Fruit fly (Drosophila melanogaster) whole organism, embryonic: ENCODE measurements around the gene CG45066.

ENCODE experiments used
- CG10959 ChIP-seq: fragments of 200-800 bp; sonication (Bioruptor generic); IDR thresholded peaks from 2 replicates; pipeline ENCODE4 v1.3.6; 2022; ENCODE audit warnings: missing biosample characterization, missing genetic modification characterization
- CG11456 ChIP-seq: fragments of 200-800 bp; sonication (Bioruptor generic); IDR thresholded peaks from 3 replicates; pipeline ENCODE4 v1.3.6; 2022; ENCODE audit warnings: missing biosample characterization, missing genetic modification characterization
- CG11504 ChIP-seq: fragments of 200-800 bp; sonication (Bioruptor generic); optimal IDR thresholded peaks from 3 replicates; lab custom pipeline; 2019; ENCODE audit warnings: missing biosample characterization, mild to moderate bottlenecking, missing genetic modification characterization, moderate library complexity
- CG12071 ChIP-seq: fragments of 200-800 bp; sonication (Bioruptor generic); optimal IDR thresholded peaks from 3 replicates; lab custom pipeline; 2018; ENCODE audit warnings: missing biosample characterization, mild to moderate bottlenecking, missing genetic modification characterization
- CG12219 ChIP-seq: fragments of 200-800 bp; sonication (Bioruptor generic); optimal IDR thresholded peaks from 3 replicates; lab custom pipeline; 2018; ENCODE audit warnings: missing biosample characterization, mild to moderate bottlenecking, missing genetic modification characterization
- CG14667 ChIP-seq: fragments of 200-800 bp; sonication (Bioruptor generic); IDR thresholded peaks from 2 replicates; pipeline ENCODE4 v1.3.6; 2022; ENCODE audit warnings: missing biosample characterization, missing genetic modification characterization
- CG14710 ChIP-seq: fragments of 200-800 bp; sonication (Bioruptor generic); optimal IDR thresholded peaks from 3 replicates; lab custom pipeline; 2019; ENCODE audit warnings: missing biosample characterization, mild to moderate bottlenecking, missing genetic modification characterization, moderate library complexity
- CG15514 ChIP-seq: fragments of 200-800 bp; sonication (Bioruptor generic); optimal IDR thresholded peaks from 3 replicates; lab custom pipeline; 2017; ENCODE audit warnings: missing biosample characterization, missing genetic modification characterization, mild to moderate bottlenecking, moderate library complexity, missing genetic modification reagents
- CG17359 ChIP-seq: fragments of 200-800 bp; sonication (Bioruptor generic); optimal IDR thresholded peaks from 3 replicates; lab custom pipeline; 2018; ENCODE audit warnings: missing biosample characterization, mild to moderate bottlenecking, missing genetic modification characterization, moderate library complexity
- CG17829 ChIP-seq: fragments of 200-800 bp; optimal IDR thresholded peaks from 2 replicates; lab custom pipeline; 2019; ENCODE audit warnings: missing biosample characterization, mild to moderate bottlenecking, missing genetic modification characterization, moderate library complexity
- CG30431 ChIP-seq: fragments of 200-800 bp; sonication (Bioruptor generic); optimal IDR thresholded peaks from 2 replicates; lab custom pipeline; 2017; ENCODE audit warnings: missing biosample characterization, missing genetic modification characterization
- CG3163 ChIP-seq: fragments of 200-800 bp; sonication (Bioruptor generic); optimal IDR thresholded peaks from 3 replicates; lab custom pipeline; 2016; ENCODE audit warnings: missing biosample characterization, missing genetic modification characterization
- CG32767 ChIP-seq: fragments of 200-800 bp; sonication (Bioruptor generic); IDR thresholded peaks from 2 replicates; pipeline ENCODE4 v1.3.6; 2022; ENCODE audit warnings: missing biosample characterization, missing genetic modification characterization
- CG3847 ChIP-seq: fragments of 200-800 bp; sonication (Bioruptor generic); IDR thresholded peaks from 2 replicates; pipeline ENCODE4 v1.3.6; 2022; ENCODE audit warnings: missing biosample characterization, missing genetic modification characterization
- CG3995 ChIP-seq: fragments of 200-800 bp; sonication (Bioruptor generic); optimal IDR thresholded peaks from 3 replicates; lab custom pipeline; 2016; ENCODE audit warnings: missing biosample characterization, missing genetic modification characterization
- CG4328 ChIP-seq: fragments of 200-800 bp; sonication (Bioruptor generic); optimal IDR thresholded peaks from 3 replicates; lab custom pipeline; 2017; ENCODE audit warnings: missing biosample characterization, missing genetic modification reagents, missing genetic modification characterization
- CG4820 ChIP-seq: fragments of 200-800 bp; sonication (Bioruptor generic); optimal IDR thresholded peaks from 3 replicates; lab custom pipeline; 2016; ENCODE audit warnings: missing biosample characterization, missing genetic modification characterization
- CG5245 ChIP-seq: fragments of 200-800 bp; sonication (Bioruptor generic); optimal IDR thresholded peaks from 3 replicates; lab custom pipeline; 2016; ENCODE audit warnings: missing biosample characterization, missing genetic modification characterization
- CG6254 ChIP-seq: fragments of 200-800 bp; sonication (Bioruptor generic); optimal IDR thresholded peaks from 3 replicates; lab custom pipeline; 2017; ENCODE audit warnings: mild to moderate bottlenecking, missing biosample characterization, missing genetic modification reagents, missing genetic modification characterization
- CG7357 ChIP-seq: fragments of 200-800 bp; sonication (Bioruptor generic); IDR thresholded peaks from 3 replicates; pipeline ENCODE4 v1.3.6; 2022; ENCODE audit warnings: missing biosample characterization, missing genetic modification characterization
- CG7556 ChIP-seq: fragments of 200-800 bp; sonication (Bioruptor generic); optimal IDR thresholded peaks from 2 replicates; lab custom pipeline; 2017; ENCODE audit warnings: missing biosample characterization, mild to moderate bottlenecking, missing genetic modification characterization
- CG8089 ChIP-seq: fragments of 200-800 bp; sonication (Bioruptor generic); optimal IDR thresholded peaks from 3 replicates; lab custom pipeline; 2016; ENCODE audit warnings: missing biosample characterization, missing genetic modification characterization
- CG8290 ChIP-seq, 3 experiments: fragments of 200-800 bp; sonication (Bioruptor generic); optimal IDR thresholded peaks; 2 replicates each; lab custom pipeline; 2016 to 2019; ENCODE audit warnings: missing biosample characterization in 3 of 3, missing genetic modification characterization in 3 of 3, mild to moderate bottlenecking in 2 of 3, moderate library complexity in 1 of 3
- D19A ChIP-seq: fragments of 200-800 bp; optimal IDR thresholded peaks from 3 replicates; lab custom pipeline; 2019; ENCODE audit warnings: missing biosample characterization, mild to moderate bottlenecking, missing genetic modification characterization, moderate library complexity
- Deaf1 ChIP-seq: fragments of 200-800 bp; optimal IDR thresholded peaks from 3 replicates; lab custom pipeline; 2019; ENCODE audit warnings: missing biosample characterization, mild to moderate bottlenecking, missing genetic modification characterization, moderate library complexity
- Fer1 ChIP-seq: fragments of 200-800 bp; sonication (Bioruptor generic); optimal IDR thresholded peaks from 2 replicates; lab custom pipeline; 2017; ENCODE audit warnings: missing biosample characterization, mild to moderate bottlenecking, missing genetic modification characterization
- Hand ChIP-seq: fragments of 200-800 bp; sonication (Bioruptor generic); optimal IDR thresholded peaks from 2 replicates; lab custom pipeline; 2017; ENCODE audit warnings: mild to moderate bottlenecking, missing biosample characterization, missing genetic modification reagents, missing genetic modification characterization
- HmgD ChIP-seq: fragments of 200-800 bp; sonication (Bioruptor generic); optimal IDR thresholded peaks from 3 replicates; lab custom pipeline; 2016; ENCODE audit warnings: missing biosample characterization, missing genetic modification characterization
- Hr51 ChIP-seq, 2 experiments: fragments of 200-800 bp; sonication (Bioruptor generic); optimal IDR thresholded peaks; 2 replicates in 1 of 2; 3 replicates in 1 of 2; lab custom pipeline; 2016 to 2018; ENCODE audit warnings: missing biosample characterization in 2 of 2, missing genetic modification characterization in 2 of 2, mild to moderate bottlenecking in 1 of 2, moderate library complexity in 1 of 2
- Hr78 ChIP-seq, 2 experiments: fragments of 200-800 bp in 1 of 2; fragments of >200 bp in 1 of 2; sonication (Bioruptor generic) in 1 of 2; optimal IDR thresholded peaks; 2 replicates each; lab custom pipeline; 2017 to 2019; ENCODE audit warnings: missing biosample characterization in 2 of 2, missing genetic modification characterization in 2 of 2, mild to moderate bottlenecking in 1 of 2, moderate library complexity in 1 of 2
- Rx ChIP-seq: fragments of 200-800 bp; sonication (Bioruptor generic); IDR thresholded peaks from 2 replicates; pipeline ENCODE4 v1.3.6; 2022; ENCODE audit warnings: missing biosample characterization, missing genetic modification characterization
- Sry-β ChIP-seq: fragments of 200-800 bp; sonication (Bioruptor generic); optimal IDR thresholded peaks from 2 replicates; lab custom pipeline; 2018; ENCODE audit warnings: missing biosample characterization, mild to moderate bottlenecking, missing genetic modification characterization, moderate library complexity
- ase ChIP-seq: fragments of 200-800 bp; sonication (Bioruptor generic); IDR thresholded peaks from 3 replicates; pipeline ENCODE4 v1.3.6; 2022; ENCODE audit warnings: missing biosample characterization, missing genetic modification characterization
- bab2 ChIP-seq: fragments of 200-800 bp; sonication (Bioruptor generic); optimal IDR thresholded peaks from 2 replicates; lab custom pipeline; 2016; ENCODE audit warnings: missing biosample characterization, missing genetic modification characterization
- ci ChIP-seq: fragments of 200-800 bp; sonication (Bioruptor generic); IDR thresholded peaks from 3 replicates; pipeline ENCODE4 v1.3.6; 2022; ENCODE audit warnings: missing biosample characterization, missing genetic modification characterization
- dpn ChIP-seq, 2 experiments: fragments of 200-800 bp; sonication (Bioruptor generic); optimal IDR thresholded peaks; 3 replicates each; lab custom pipeline; 2016; ENCODE audit warnings: missing biosample characterization in 2 of 2, missing genetic modification characterization in 2 of 2
- fd3F ChIP-seq: fragments of 200-800 bp; sonication (Bioruptor generic); optimal IDR thresholded peaks from 2 replicates; lab custom pipeline; 2018; ENCODE audit warnings: missing biosample characterization, mild to moderate bottlenecking, missing genetic modification characterization, moderate library complexity
- gcm2 ChIP-seq: fragments of 200-800 bp; sonication (Bioruptor generic); optimal IDR thresholded peaks from 2 replicates; lab custom pipeline; 2016; ENCODE audit warnings: missing biosample characterization, missing genetic modification characterization
- gsb-n ChIP-seq: fragments of 200-800 bp; sonication (Bioruptor generic); optimal IDR thresholded peaks from 3 replicates; lab custom pipeline; 2018; ENCODE audit warnings: missing biosample characterization, mild to moderate bottlenecking, missing genetic modification characterization
- h ChIP-seq: fragments of >200 bp; optimal IDR thresholded peaks from 2 replicates; lab custom pipeline; 2017
- hth ChIP-seq: fragments of >200 bp; optimal IDR thresholded peaks from 2 replicates; lab custom pipeline; 2017; ENCODE audit warnings: inconsistent platforms
- jigr1 ChIP-seq: fragments of 200-800 bp; sonication (Bioruptor generic); IDR thresholded peaks from 3 replicates; pipeline ENCODE4 v1.3.6; 2022; ENCODE audit warnings: missing biosample characterization, missing genetic modification characterization
- klu ChIP-seq: fragments of 200-800 bp; sonication (Bioruptor generic); IDR thresholded peaks from 2 replicates; pipeline ENCODE4 v1.3.6; 2022; ENCODE audit warnings: missing biosample characterization, missing genetic modification characterization
- peb ChIP-seq: fragments of 200-800 bp; sonication (Bioruptor generic); IDR thresholded peaks from 2 replicates; pipeline ENCODE4 v1.3.6; 2022; ENCODE audit warnings: missing biosample characterization, missing genetic modification characterization
- scrt ChIP-seq: fragments of 200-800 bp; sonication (Bioruptor generic); optimal IDR thresholded peaks from 2 replicates; lab custom pipeline; 2018; ENCODE audit warnings: missing biosample characterization, mild to moderate bottlenecking, missing genetic modification characterization, moderate library complexity
- sd ChIP-seq: fragments of 200-800 bp; sonication (Bioruptor generic); optimal IDR thresholded peaks from 3 replicates; lab custom pipeline; 2018; ENCODE audit warnings: missing biosample characterization, mild to moderate bottlenecking, missing genetic modification characterization, moderate library complexity
- slbo ChIP-seq: fragments of 200-800 bp; sonication (Bioruptor generic); IDR thresholded peaks from 2 replicates; pipeline ENCODE4 v1.3.6; 2022; ENCODE audit warnings: missing biosample characterization, missing genetic modification characterization
- stwl ChIP-seq: fragments of 200-800 bp; sonication (Bioruptor generic); optimal IDR thresholded peaks from 3 replicates; lab custom pipeline; 2018; ENCODE audit warnings: missing biosample characterization, mild to moderate bottlenecking, missing genetic modification characterization, moderate library complexity
- sug ChIP-seq: fragments of 200-800 bp; optimal IDR thresholded peaks from 2 replicates; lab custom pipeline; 2019; ENCODE audit warnings: missing biosample characterization, mild to moderate bottlenecking, missing genetic modification characterization, moderate library complexity

The CG45066 gene

DNA sequence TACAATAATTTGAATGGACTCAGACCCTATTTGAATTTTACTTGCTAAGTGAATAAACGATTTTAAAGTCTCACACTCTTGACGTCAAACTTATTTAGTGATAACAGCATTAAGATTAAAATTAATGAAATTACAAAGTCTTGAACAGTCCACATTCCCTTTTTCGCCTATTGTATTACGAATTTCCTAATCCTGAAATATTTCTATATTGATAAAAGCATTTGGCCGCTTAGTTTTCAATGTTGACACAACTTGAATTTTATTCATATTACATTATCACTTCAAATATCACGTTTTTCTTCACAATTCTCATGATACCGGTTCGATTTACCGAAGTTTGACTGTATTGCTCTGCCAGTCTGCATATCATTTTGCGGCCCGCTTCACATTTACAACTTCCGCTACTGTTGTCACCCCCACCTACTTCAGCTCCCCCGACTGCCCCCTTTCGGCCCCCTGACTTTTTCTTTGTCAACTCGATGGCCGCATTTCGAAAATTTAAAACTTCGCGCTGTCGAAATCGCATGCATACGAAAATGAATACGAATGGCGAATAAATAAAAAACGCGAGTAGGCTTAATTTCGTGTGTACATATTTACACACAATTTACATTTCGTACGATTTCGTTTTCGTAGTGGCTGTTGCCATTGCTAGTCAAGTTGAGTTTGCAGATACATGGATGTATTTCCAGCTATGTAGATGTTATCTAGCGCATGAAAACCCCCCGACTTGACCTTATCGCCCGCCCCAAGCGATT, 32.5 kb downstream of the CG45066 start (continued):
- no peak for TF ChIP-seq CG6254 (GFP tag; lab: Kevin White, UChicago)
- TF ChIP-seq CG10959: no peak
- peak; percentile 58; the same call in 1 of the 3 replicates for TF ChIP-seq ci
- peak; percentile 7 for TF ChIP-seq CG4820 (GFP tag; lab: Kevin White, UChicago)
- TF ChIP-seq CG7357 (GFP tag; lab: Robert Waterston, UW): 0 out of 3 replicates have a peak, but pooled peaks have one; percentile 15
- no peak for TF ChIP-seq jigr1 (GFP tag; lab: Robert Waterston, UW)
- no peak for TF ChIP-seq h
- TF ChIP-seq Fer1 (GFP tag; lab: Kevin White, UChicago): peak; percentile 79
- no peak for TF ChIP-seq Sry-β (GFP tag; lab: Kevin White, UChicago)
- no peak for TF ChIP-seq CG5245 (GFP tag; lab: Kevin White, UChicago)
- no peak for TF ChIP-seq hth (lab: Kevin White, UChicago)
- peak; percentile 47 for TF ChIP-seq sd
- TF ChIP-seq sug (tag; lab: Kevin White, UChicago): peak; percentile 25
- peak; percentile 53 for TF ChIP-seq CG15514 (GFP tag; lab: Kevin White, UChicago)
- peak; percentile 1 for TF ChIP-seq CG14710
- no peak for TF ChIP-seq gsb-n (tag; lab: Kevin White, UChicago)
- TF ChIP-seq D19A (tag; lab: Kevin White, UChicago): no peak
- TF ChIP-seq CG4328 (GFP tag; lab: Kevin White, UChicago): peak; percentile 46
- TF ChIP-seq CG32767 (GFP tag; lab: Robert Waterston, UW): 0 out of 2 replicates have a peak, but pooled peaks have one; percentile 12
- TF ChIP-seq Hr51 (GFP tag; optimal IDR thresholded peaks at IDR 0.05; lab: Kevin White, UChicago): peak in 1 of 2 experiments; percentile 47
- no peak for TF ChIP-seq CG3847
- TF ChIP-seq dpn (GFP tag; optimal IDR thresholded peaks at IDR 0.05; lab: Kevin White, UChicago): peak in 1 of 2 experiments; percentile 14
- peak; percentile 22; the same call in 1 of the 2 replicates for TF ChIP-seq slbo (GFP tag; lab: Robert Waterston, UW)
- no peak for TF ChIP-seq CG11456
- no peak for TF ChIP-seq stwl
- TF ChIP-seq CG30431 (GFP tag; lab: Kevin White, UChicago): no peak
- TF ChIP-seq CG11504 (tag; lab: Kevin White, UChicago): peak; percentile 71
- TF ChIP-seq scrt: peak; percentile 32
- TF ChIP-seq Rx (GFP tag; lab: Robert Waterston, UW): peak; percentile 9; the same call in 1 of the 2 replicates
- no peak for TF ChIP-seq peb (GFP tag; lab: Robert Waterston, UW)
- TF ChIP-seq CG8290 (GFP tag; optimal IDR thresholded peaks at IDR 0.05; lab: Kevin White, UChicago): no peak
- TF ChIP-seq CG8290 (tag; optimal IDR thresholded peaks at IDR 0.05; lab: Kevin White, UChicago): peak in 1 of 2 experiments; percentile 72
- peak; percentile 5 for TF ChIP-seq CG3163 (GFP tag; lab: Kevin White, UChicago)
- peak; percentile 81 for TF ChIP-seq CG12071 (GFP tag; lab: Kevin White, UChicago)
- no peak for TF ChIP-seq gcm2 (GFP tag; lab: Kevin White, UChicago)
- peak in 1 of 2 experiments; percentile 61 for TF ChIP-seq Hr78 (GFP tag; optimal IDR thresholded peaks at IDR 0.05; lab: Kevin White, UChicago)
- TF ChIP-seq bab2 (GFP tag; lab: Kevin White, UChicago): no peak
- TF ChIP-seq CG3995: peak; percentile 42
- TF ChIP-seq CG14667 (GFP tag; lab: Robert Waterston, UW): no peak
- peak; percentile 48 for TF ChIP-seq CG7556 (GFP tag; lab: Kevin White, UChicago)
- TF ChIP-seq Hand (GFP tag; lab: Kevin White, UChicago): no peak
- TF ChIP-seq CG8089 (GFP tag; lab: Kevin White, UChicago): no peak
- no peak for TF ChIP-seq ase (GFP tag; lab: Robert Waterston, UW)
- TF ChIP-seq HmgD: no peak
- TF ChIP-seq Deaf1 (tag; lab: Kevin White, UChicago): peak; percentile 1
- peak; percentile 35 for TF ChIP-seq fd3F (GFP tag; lab: Kevin White, UChicago)
- peak; percentile 35 for TF ChIP-seq klu
- peak; percentile 31 for TF ChIP-seq CG17359
- no peak for TF ChIP-seq CG12219
- TF ChIP-seq CG17829 (tag; lab: Kevin White, UChicago): no peak
